Fruit fly (Drosophila melanogaster) whole organism, adult: ENCODE data around the gene r-cup.
A peak's percentile ranks its signal among the peaks of the same experiment; 100 is the strongest.

ENCODE experiments used
- CG11617 ChIP-seq: fragments of 200-800 bp; sonication (Bioruptor generic); optimal IDR thresholded peaks from 2 replicates; lab custom pipeline; 2017; ENCODE audit warnings: mild to moderate bottlenecking, missing biosample characterization, missing genetic modification reagents, missing genetic modification characterization
- CG12768 ChIP-seq: fragments of 200-800 bp; sonication (Bioruptor generic); optimal IDR thresholded peaks from 2 replicates; lab custom pipeline; 2017; ENCODE audit warnings: missing biosample characterization, missing genetic modification characterization, mild to moderate bottlenecking, moderate library complexity, missing genetic modification reagents
- CG14711 ChIP-seq: fragments of 200-800 bp; sonication (Bioruptor generic); optimal IDR thresholded peaks from 2 replicates; lab custom pipeline; 2018; ENCODE audit warnings: missing biosample characterization, mild to moderate bottlenecking, missing genetic modification characterization, moderate library complexity
- CG1620 ChIP-seq: fragments of 200-800 bp; sonication (Bioruptor generic); optimal IDR thresholded peaks from 2 replicates; lab custom pipeline; 2016; ENCODE audit warnings: missing biosample characterization, missing genetic modification characterization
- CG33017 ChIP-seq: fragments of 200-800 bp; sonication (Bioruptor generic); optimal IDR thresholded peaks from 2 replicates; lab custom pipeline; 2018; ENCODE audit warnings: missing biosample characterization, mild to moderate bottlenecking, missing genetic modification characterization, moderate library complexity
- CG5204 ChIP-seq: fragments of 200-800 bp; sonication (Bioruptor generic); optimal IDR thresholded peaks from 2 replicates; lab custom pipeline; 2016; ENCODE audit warnings: missing biosample characterization, missing genetic modification characterization
- CG7045 ChIP-seq: fragments of 200-800 bp; sonication (Bioruptor generic); optimal IDR thresholded peaks from 2 replicates; lab custom pipeline; 2017; ENCODE audit warnings: missing biosample characterization, mild to moderate bottlenecking, missing genetic modification characterization
- CG7101 ChIP-seq: fragments of 200-800 bp; sonication (Bioruptor generic); optimal IDR thresholded peaks from 2 replicates; lab custom pipeline; 2018; ENCODE audit warnings: missing biosample characterization, mild to moderate bottlenecking, missing genetic modification characterization, moderate library complexity
- Clk ChIP-seq: fragments of 200-800 bp; sonication (Bioruptor generic); optimal IDR thresholded peaks from 2 replicates; lab custom pipeline; 2017; ENCODE audit warnings: missing biosample characterization, missing genetic modification characterization
- Crg-1 ChIP-seq: fragments of 200-800 bp; sonication (Bioruptor generic); optimal IDR thresholded peaks from 2 replicates; lab custom pipeline; 2016; ENCODE audit warnings: missing biosample characterization, missing genetic modification characterization
- Hr96 ChIP-seq: fragments of 200-800 bp; sonication (Bioruptor generic); optimal IDR thresholded peaks from 2 replicates; lab custom pipeline; 2016; ENCODE audit warnings: missing biosample characterization, missing genetic modification characterization
- Mnt ChIP-seq: fragments of 200-800 bp; sonication (Bioruptor generic); optimal IDR thresholded peaks from 2 replicates; lab custom pipeline; 2016; ENCODE audit warnings: missing biosample characterization, mild to moderate bottlenecking, missing genetic modification characterization
- bab1 ChIP-seq: fragments of 200-800 bp; sonication (Bioruptor generic); optimal IDR thresholded peaks from 3 replicates; lab custom pipeline; 2019; ENCODE audit warnings: missing biosample characterization, mild to moderate bottlenecking, missing genetic modification characterization, moderate library complexity
- cic ChIP-seq: fragments of 200-800 bp; sonication (Bioruptor generic); optimal IDR thresholded peaks from 2 replicates; lab custom pipeline; 2017; ENCODE audit warnings: missing biosample characterization, mild to moderate bottlenecking, missing genetic modification characterization, moderate library complexity
- cnc ChIP-seq, 2 experiments: fragments of >200 bp; optimal IDR thresholded peaks; 2 replicates each; lab custom pipeline; 2017
- kay ChIP-seq: fragments of 200-800 bp; sonication (Bioruptor generic); peaks from one replicate; lab custom pipeline; 2016; ENCODE audit warnings: missing biosample characterization, missing genetic modification characterization, borderline replicate concordance
- ovo ChIP-seq: fragments of 200-800 bp; sonication (Bioruptor generic); optimal IDR thresholded peaks from 2 replicates; lab custom pipeline; 2016; ENCODE audit warnings: missing biosample characterization, missing genetic modification characterization
- pad ChIP-seq: fragments of 200-800 bp; sonication (Bioruptor generic); optimal IDR thresholded peaks from 3 replicates; lab custom pipeline; 2017; ENCODE audit warnings: missing biosample characterization, missing genetic modification characterization, mild to moderate bottlenecking, moderate library complexity, missing genetic modification reagents
- tj ChIP-seq: fragments of 200-800 bp; sonication (Bioruptor generic); optimal IDR thresholded peaks from 3 replicates; lab custom pipeline; 2017; ENCODE audit warnings: missing biosample characterization, mild to moderate bottlenecking, missing genetic modification characterization, moderate library complexity
- toe ChIP-seq: fragments of 200-800 bp; sonication (Bioruptor generic); optimal IDR thresholded peaks from 2 replicates; lab custom pipeline; 2016; ENCODE audit warnings: missing biosample characterization, missing genetic modification characterization

Gene r-cup

DNA sequence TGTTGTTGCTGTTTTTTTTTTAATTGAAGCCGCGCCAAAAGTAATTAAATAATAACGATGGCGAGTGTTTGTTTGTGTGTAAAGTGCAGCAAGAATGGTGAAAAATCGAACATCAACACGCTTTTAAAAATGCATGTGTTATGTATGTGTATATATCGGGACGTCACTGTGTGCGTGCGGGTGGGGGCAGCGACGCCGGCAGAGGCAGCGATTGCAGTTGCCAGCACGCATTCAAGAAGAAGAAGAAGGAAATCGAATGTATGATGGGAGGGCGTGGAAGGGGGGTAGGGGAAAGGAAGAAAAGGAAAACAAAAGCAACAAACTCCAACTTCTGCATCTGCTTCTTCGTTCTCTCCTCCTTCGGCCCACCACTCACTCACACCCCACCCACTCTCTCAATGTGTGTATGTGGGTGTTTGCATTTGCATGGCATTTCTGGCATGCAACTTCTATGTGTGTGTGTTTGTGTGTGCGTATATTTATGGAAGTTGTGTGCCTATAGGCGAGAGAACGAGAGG is 29.3 kb upstream of the r-cup start:
- TF ChIP-seq tj: peak; percentile 2
- no peak for TF ChIP-seq Mnt (GFP tag; lab: Kevin White, UChicago)
- peak; percentile 0 for TF ChIP-seq pad (GFP tag; lab: Kevin White, UChicago)

DNA sequence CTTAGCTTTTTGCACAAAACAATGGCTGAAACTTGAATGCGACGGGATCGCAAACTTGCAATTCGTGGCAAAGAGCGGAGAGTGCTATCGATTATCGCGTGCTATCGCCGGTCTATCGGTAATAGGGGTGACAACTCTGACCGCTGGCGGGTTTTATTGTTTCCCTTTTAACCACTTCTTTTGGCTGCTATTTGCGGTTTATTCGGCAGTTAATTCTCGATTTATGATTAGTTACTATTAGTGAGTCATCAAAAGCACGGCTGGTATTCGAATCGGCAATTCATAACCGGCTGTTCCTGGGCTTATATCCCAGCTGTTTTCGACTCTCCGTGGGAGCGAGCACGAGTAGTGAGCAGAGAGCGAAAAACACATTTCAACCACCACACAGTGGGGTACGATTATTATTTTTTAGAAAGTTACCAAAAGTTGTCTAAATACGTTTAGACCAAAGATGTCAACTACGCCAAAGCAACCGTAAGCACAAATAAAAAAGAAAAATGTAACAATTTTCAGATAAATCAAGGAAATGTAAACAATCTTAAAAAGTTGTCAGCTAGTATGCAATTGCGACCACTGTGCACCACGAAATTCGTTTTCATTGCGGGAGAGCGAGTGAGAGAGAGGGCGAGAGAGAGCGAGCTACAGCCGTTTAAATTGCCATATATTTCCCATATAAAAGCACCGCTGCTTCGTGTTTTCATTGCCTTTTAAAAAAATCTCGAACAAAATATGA is 28.3 kb upstream of the r-cup start, which contains the start of the genes Stt3A and bves:
TSS of gene Stt3A (minus strand) at position 89 of the 733 bp plus-strand sequence.
TSS of gene bves (plus strand) at position 115 of the 733 bp plus-strand sequence.
- peak; percentile 75 for TF ChIP-seq cic
- TF ChIP-seq ovo: peak; percentile 83
- peak; percentile 95 for TF ChIP-seq CG1620 (GFP tag; lab: Kevin White, UChicago)
- peak; percentile 98 for TF ChIP-seq Hr96 (GFP tag; lab: Kevin White, UChicago)
- peak; percentile 96 for TF ChIP-seq Mnt (GFP tag; lab: Kevin White, UChicago)
- peak; percentile 89 for TF ChIP-seq CG7045
- peak; percentile 81 for TF ChIP-seq toe (GFP tag; lab: Kevin White, UChicago)
- TF ChIP-seq pad (GFP tag; lab: Kevin White, UChicago): peak; percentile 84
- peak; percentile 95 for TF ChIP-seq CG14711 (tag; lab: Kevin White, UChicago)
- peak; percentile 79 for TF ChIP-seq Clk
- peak; percentile 98 for TF ChIP-seq CG11617 (GFP tag; lab: Kevin White, UChicago)
- TF ChIP-seq CG33017: peak; percentile 96
- peak; percentile 94 for TF ChIP-seq CG12768 (GFP tag; lab: Kevin White, UChicago)
- TF ChIP-seq bab1: peak; percentile 99
- peak; percentile 95 for TF ChIP-seq Crg-1 (GFP tag; lab: Kevin White, UChicago)
- peak; percentile 83 for TF ChIP-seq kay (GFP tag; lab: Kevin White, UChicago)
- TF ChIP-seq CG5204 (GFP tag; lab: Kevin White, UChicago): peak; percentile 92
- no peak for TF ChIP-seq cnc (optimal IDR thresholded peaks at IDR 0.05; lab: Kevin White, UChicago)
- TF ChIP-seq tj: peak; percentile 84
- TF ChIP-seq CG7101 (tag; lab: Kevin White, UChicago): peak; percentile 98

DNA sequence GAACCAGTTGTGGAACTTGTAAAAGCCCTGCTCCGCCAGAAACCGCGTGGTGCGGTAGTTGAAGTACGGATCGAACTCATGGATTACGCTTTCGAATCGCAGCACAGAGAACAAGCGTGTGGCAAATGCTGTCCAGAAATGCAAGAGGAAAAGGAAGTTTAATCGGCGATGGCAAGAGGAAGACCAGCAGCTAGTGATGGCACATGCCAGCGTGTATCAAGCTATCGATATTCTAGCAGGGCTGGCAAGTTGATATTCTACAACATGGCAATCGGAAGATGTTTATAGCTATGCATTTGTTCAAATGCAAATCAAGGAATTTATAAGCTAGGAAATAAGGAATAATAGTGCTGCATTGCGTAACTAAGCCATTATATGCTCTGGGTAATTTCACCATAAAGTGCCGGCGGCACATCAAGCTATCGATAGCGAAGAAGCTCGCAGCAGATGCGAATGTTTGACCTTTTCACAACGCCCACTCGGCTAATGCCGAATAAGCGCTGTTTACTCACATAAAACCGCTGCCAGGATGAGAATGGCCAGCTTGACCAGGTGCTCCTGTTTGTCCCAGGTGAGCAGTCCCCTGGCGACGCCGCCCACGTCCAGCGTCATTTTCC is 27.5 kb upstream of the r-cup start:
- no peak for TF ChIP-seq cnc (optimal IDR thresholded peaks at IDR 0.05; lab: Kevin White, UChicago)
- peak; percentile 56 for TF ChIP-seq CG5204 (GFP tag; lab: Kevin White, UChicago)
- peak; percentile 94 for TF ChIP-seq Hr96 (GFP tag; lab: Kevin White, UChicago)
- peak; percentile 60 for TF ChIP-seq tj
- TF ChIP-seq CG7101 (tag; lab: Kevin White, UChicago): peak; percentile 89
- peak; percentile 88 for TF ChIP-seq CG1620 (GFP tag; lab: Kevin White, UChicago)
- peak; percentile 87 for TF ChIP-seq bab1
- peak; percentile 68 for TF ChIP-seq toe (GFP tag; lab: Kevin White, UChicago)
- TF ChIP-seq CG7045: peak; percentile 18
- no peak for TF ChIP-seq kay (GFP tag; lab: Kevin White, UChicago)
- peak; percentile 75 for TF ChIP-seq CG14711 (tag; lab: Kevin White, UChicago)
- TF ChIP-seq ovo: peak; percentile 85
- TF ChIP-seq Mnt (GFP tag; lab: Kevin White, UChicago): peak; percentile 87
- no peak for TF ChIP-seq Clk
- TF ChIP-seq Crg-1 (GFP tag; lab: Kevin White, UChicago): peak; percentile 79
- peak; percentile 44 for TF ChIP-seq CG33017
- TF ChIP-seq CG12768 (GFP tag; lab: Kevin White, UChicago): peak; percentile 62
- TF ChIP-seq cic: no peak
- peak; percentile 90 for TF ChIP-seq CG11617 (GFP tag; lab: Kevin White, UChicago)
- peak; percentile 78 for TF ChIP-seq pad (GFP tag; lab: Kevin White, UChicago)

DNA sequence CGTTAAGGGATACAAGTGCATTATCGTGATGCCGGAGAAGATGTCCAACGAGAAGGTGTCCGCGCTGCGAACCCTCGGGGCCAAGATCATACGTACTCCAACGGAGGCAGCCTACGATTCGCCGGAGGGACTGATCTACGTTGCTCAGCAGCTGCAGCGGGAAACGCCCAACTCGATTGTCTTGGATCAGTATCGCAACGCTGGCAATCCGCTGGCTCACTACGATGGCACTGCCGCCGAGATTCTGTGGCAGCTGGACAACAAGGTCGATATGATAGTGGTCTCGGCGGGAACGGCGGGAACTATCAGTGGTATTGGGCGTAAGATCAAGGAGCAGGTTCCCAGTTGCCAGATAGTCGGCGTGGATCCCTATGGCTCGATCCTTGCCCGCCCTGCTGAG is 22.0 kb upstream of the r-cup start:
- TF ChIP-seq cic (no peak), CG14711 (tag; lab: Kevin White, UChicago) (no peak), bab1 (no peak), CG12768 (GFP tag; lab: Kevin White, UChicago) (no peak), toe (GFP tag; lab: Kevin White, UChicago) (no peak), tj (no peak), Crg-1 (GFP tag; lab: Kevin White, UChicago) (no peak), CG7045 (no peak)

DNA sequence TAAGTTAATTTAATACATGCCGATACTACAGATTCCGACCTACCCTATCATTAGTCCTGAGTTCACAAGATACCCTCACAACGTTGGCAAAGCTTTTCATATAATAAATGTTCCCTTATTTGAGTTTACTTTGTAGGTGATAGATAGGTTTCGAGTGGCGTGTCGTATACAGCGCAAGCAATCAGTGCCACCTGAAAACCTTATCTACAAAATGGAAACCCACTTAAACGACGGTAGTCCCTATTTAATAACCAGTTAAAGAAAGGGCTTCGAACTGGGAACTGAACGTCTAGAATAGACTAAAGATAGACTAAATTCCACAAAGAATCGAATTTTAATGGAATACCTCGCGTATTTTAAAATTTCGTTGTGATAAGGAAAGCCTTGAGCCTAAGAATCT is 20.5 kb upstream of the r-cup start:
- no peak for TF ChIP-seq bab1
- no peak for TF ChIP-seq CG7045
- no peak for TF ChIP-seq CG12768 (GFP tag; lab: Kevin White, UChicago)
- TF ChIP-seq ovo: no peak
- TF ChIP-seq tj: no peak
- TF ChIP-seq CG1620 (GFP tag; lab: Kevin White, UChicago): no peak
- TF ChIP-seq CG14711 (tag; lab: Kevin White, UChicago): no peak
- TF ChIP-seq cic: no peak
- no peak for TF ChIP-seq Clk
- no peak for TF ChIP-seq Crg-1 (GFP tag; lab: Kevin White, UChicago)
- no peak for TF ChIP-seq toe (GFP tag; lab: Kevin White, UChicago)
- no peak for TF ChIP-seq cnc (optimal IDR thresholded peaks at IDR 0.05; lab: Kevin White, UChicago)
- TF ChIP-seq pad (GFP tag; lab: Kevin White, UChicago): no peak
- no peak for TF ChIP-seq CG7101 (tag; lab: Kevin White, UChicago)
- TF ChIP-seq CG33017: no peak
- no peak for TF ChIP-seq CG11617 (GFP tag; lab: Kevin White, UChicago)
- no peak for TF ChIP-seq Mnt (GFP tag; lab: Kevin White, UChicago)
- no peak for TF ChIP-seq kay (GFP tag; lab: Kevin White, UChicago)
- no peak for TF ChIP-seq CG5204 (GFP tag; lab: Kevin White, UChicago)
- no peak for TF ChIP-seq Hr96 (GFP tag; lab: Kevin White, UChicago)
